Fruit fly (Drosophila melanogaster) whole organism, embryonic: ENCODE data around the gene Tango5.

Experiments used
- Ada2b ChIP-seq: fragments of 200-800 bp; sonication (Bioruptor generic); IDR thresholded peaks from 2 replicates; pipeline ENCODE4 v1.3.6; 2022; ENCODE audit warnings: missing biosample characterization, missing genetic modification characterization
- BEAF-32 ChIP-seq: fragments of 200-800 bp; sonication (Bioruptor generic); optimal IDR thresholded peaks from 3 replicates; lab custom pipeline; 2017; ENCODE audit warnings: missing biosample characterization, missing genetic modification characterization, mild to moderate bottlenecking, moderate library complexity, missing genetic modification reagents
- CG12769 ChIP-seq: fragments of 200-800 bp; sonication (Bioruptor generic); optimal IDR thresholded peaks from 2 replicates; lab custom pipeline; 2019; ENCODE audit warnings: missing biosample characterization, mild to moderate bottlenecking, missing genetic modification characterization, moderate library complexity
- CG14050 ChIP-seq: fragments of 200-800 bp; sonication (Bioruptor generic); IDR thresholded peaks from 3 replicates; pipeline ENCODE4 v1.3.6; 2022; ENCODE audit warnings: missing biosample characterization, missing genetic modification characterization
- CG1529 ChIP-seq: fragments of 200-800 bp; sonication (Bioruptor generic); optimal IDR thresholded peaks from 3 replicates; lab custom pipeline; 2018; ENCODE audit warnings: missing biosample characterization, missing genetic modification characterization
- CG1603 ChIP-seq: fragments of 200-800 bp; sonication (Bioruptor generic); optimal IDR thresholded peaks from 2 replicates; lab custom pipeline; 2019; ENCODE audit warnings: missing biosample characterization, mild to moderate bottlenecking, missing genetic modification characterization, moderate library complexity
- CG16779 ChIP-seq: fragments of 200-800 bp; sonication (Bioruptor generic); IDR thresholded peaks from 2 replicates; pipeline ENCODE4 v1.3.6; 2022; ENCODE audit warnings: missing biosample characterization, missing genetic modification characterization
- CG18476 ChIP-seq: fragments of 200-800 bp; sonication (Bioruptor generic); optimal IDR thresholded peaks from 2 replicates; lab custom pipeline; 2016; ENCODE audit warnings: missing biosample characterization, mild to moderate bottlenecking, missing genetic modification characterization
- CG2120 ChIP-seq: fragments of 200-800 bp; sonication (Bioruptor generic); optimal IDR thresholded peaks from 3 replicates; lab custom pipeline; 2016; ENCODE audit warnings: missing biosample characterization, missing genetic modification characterization
- CG2712 ChIP-seq: fragments of 200-800 bp; optimal IDR thresholded peaks from 3 replicates; lab custom pipeline; 2019; ENCODE audit warnings: missing biosample characterization, mild to moderate bottlenecking, missing genetic modification characterization, moderate library complexity
- CG34422 ChIP-seq: fragments of 200-800 bp; sonication (Bioruptor generic); IDR thresholded peaks from 3 replicates; pipeline ENCODE4 v1.3.6; 2022; ENCODE audit warnings: missing biosample characterization, missing genetic modification characterization
- CG3838 ChIP-seq: fragments of 200-800 bp; sonication (Bioruptor generic); optimal IDR thresholded peaks from 3 replicates; lab custom pipeline; 2016; ENCODE audit warnings: missing biosample characterization, missing genetic modification characterization
- CG5180 ChIP-seq: fragments of 200-800 bp; sonication (Bioruptor generic); optimal IDR thresholded peaks from 3 replicates; lab custom pipeline; 2017; ENCODE audit warnings: missing biosample characterization, missing genetic modification characterization, mild to moderate bottlenecking, moderate library complexity, missing genetic modification reagents
- CG6272 ChIP-seq: fragments of 200-800 bp; sonication (Bioruptor generic); IDR thresholded peaks from 2 replicates; pipeline ENCODE4 v1.3.6; 2022; ENCODE audit warnings: missing biosample characterization, missing genetic modification characterization
- CG6854 ChIP-seq: fragments of 200-800 bp; sonication (Bioruptor generic); optimal IDR thresholded peaks from 3 replicates; lab custom pipeline; 2017; ENCODE audit warnings: missing biosample characterization, mild to moderate bottlenecking, missing genetic modification characterization
- CG7963 ChIP-seq: fragments of 200-800 bp; sonication (Bioruptor generic); IDR thresholded peaks from 3 replicates; pipeline ENCODE4 v1.3.6; 2022; ENCODE audit warnings: missing biosample characterization, missing genetic modification characterization; ENCODE audit not compliant: partially characterized antibody
- Dp ChIP-seq: fragments of 200-800 bp; sonication (Bioruptor generic); optimal IDR thresholded peaks from 2 replicates; lab custom pipeline; 2018; ENCODE audit warnings: missing biosample characterization, mild to moderate bottlenecking, missing genetic modification characterization, moderate library complexity
- Ets65A ChIP-seq: fragments of 200-800 bp; sonication (Bioruptor generic); peaks from one replicate; lab custom pipeline; 2016; ENCODE audit warnings: missing biosample characterization, missing genetic modification characterization
- Gsc ChIP-seq: fragments of 200-800 bp; sonication (Bioruptor generic); IDR thresholded peaks from 2 replicates; pipeline ENCODE4 v1.3.6; 2022; ENCODE audit warnings: missing biosample characterization, missing genetic modification characterization
- MTF-1 ChIP-seq: fragments of 200-800 bp; sonication (Bioruptor generic); optimal IDR thresholded peaks from 2 replicates; lab custom pipeline; 2018; ENCODE audit warnings: missing biosample characterization, mild to moderate bottlenecking, missing genetic modification characterization, borderline replicate concordance
- Mad ChIP-seq: fragments of 200-800 bp; sonication (Bioruptor generic); optimal IDR thresholded peaks from 2 replicates; lab custom pipeline; 2016; ENCODE audit warnings: missing biosample characterization, missing genetic modification characterization
- Med ChIP-seq: fragments of 200-800 bp; sonication (Bioruptor generic); peaks from one replicate; lab custom pipeline; 2016; ENCODE audit warnings: missing biosample characterization, missing genetic modification characterization, mild to moderate bottlenecking, inconsistent platforms, moderate library complexity
- Oli ChIP-seq: fragments of 200-800 bp; sonication (Bioruptor generic); optimal IDR thresholded peaks from 2 replicates; lab custom pipeline; 2018; ENCODE audit warnings: missing biosample characterization, mild to moderate bottlenecking, missing genetic modification characterization, moderate library complexity
- Opbp ChIP-seq: fragments of 200-800 bp; sonication (Bioruptor generic); IDR thresholded peaks from 3 replicates; pipeline ENCODE4 v1.3.6; 2022; ENCODE audit warnings: missing biosample characterization, missing genetic modification characterization; ENCODE audit not compliant: partially characterized antibody
- Side ChIP-seq: fragments of 200-800 bp; sonication (Bioruptor generic); optimal IDR thresholded peaks from 2 replicates; lab custom pipeline; 2016; ENCODE audit warnings: missing biosample characterization, missing genetic modification characterization
- Ssrp ChIP-seq: fragments of 200-800 bp; sonication (Bioruptor generic); optimal IDR thresholded peaks from 2 replicates; lab custom pipeline; 2018; ENCODE audit warnings: missing biosample characterization, mild to moderate bottlenecking, missing genetic modification characterization, moderate library complexity
- Tbp ChIP-seq: fragments of >200 bp; optimal IDR thresholded peaks from 2 replicates; lab custom pipeline; 2018; ENCODE audit warnings: missing biosample characterization, missing genetic modification characterization
- Xrp1 ChIP-seq: fragments of 200-800 bp; sonication (Bioruptor generic); IDR thresholded peaks from 2 replicates; pipeline ENCODE4 v1.3.6; 2022; ENCODE audit warnings: missing biosample characterization, missing genetic modification characterization
- aop ChIP-seq: fragments of 200-800 bp; sonication (Bioruptor generic); IDR thresholded peaks from 2 replicates; pipeline ENCODE4 v1.3.6; 2022; ENCODE audit warnings: missing biosample characterization, missing genetic modification characterization
- bsh ChIP-seq, 2 experiments: fragments of 200-800 bp; sonication (Bioruptor generic); optimal IDR thresholded peaks; 2 replicates each; lab custom pipeline; 2017 to 2018; ENCODE audit warnings: mild to moderate bottlenecking in 2 of 2, missing biosample characterization in 2 of 2, missing genetic modification characterization in 2 of 2, moderate library complexity in 1 of 2
- ci ChIP-seq: fragments of 200-800 bp; sonication (Bioruptor generic); IDR thresholded peaks from 3 replicates; pipeline ENCODE4 v1.3.6; 2022; ENCODE audit warnings: missing biosample characterization, missing genetic modification characterization
- fd96Cb ChIP-seq: fragments of 200-800 bp; sonication (Bioruptor generic); optimal IDR thresholded peaks from 2 replicates; lab custom pipeline; 2018; ENCODE audit warnings: missing biosample characterization, mild to moderate bottlenecking, missing genetic modification characterization, moderate library complexity
- gce ChIP-seq: fragments of 200-800 bp; sonication (Bioruptor generic); IDR thresholded peaks from 3 replicates; pipeline ENCODE4 v1.3.6; 2022; ENCODE audit warnings: missing biosample characterization, missing genetic modification characterization
- gro ChIP-seq: fragments of 200-800 bp; sonication (Bioruptor generic); optimal IDR thresholded peaks from 2 replicates; lab custom pipeline; 2016; ENCODE audit warnings: missing biosample characterization, missing genetic modification characterization
- h ChIP-seq: fragments of >200 bp; optimal IDR thresholded peaks from 2 replicates; lab custom pipeline; 2017
- jing ChIP-seq: fragments of 200-800 bp; sonication (Bioruptor generic); optimal IDR thresholded peaks from 2 replicates; lab custom pipeline; 2018; ENCODE audit warnings: missing biosample characterization, mild to moderate bottlenecking, missing genetic modification characterization
- lov ChIP-seq, 2 experiments: fragments of 200-800 bp in 1 of 2; fragments of >200 bp in 1 of 2; sonication (Bioruptor generic) in 1 of 2; IDR thresholded peaks in 1 of 2; optimal IDR thresholded peaks in 1 of 2; 2 replicates in 1 of 2; 3 replicates in 1 of 2; pipeline versions ENCODE4 v1.3.6 to Lab custom; 2017 to 2022; ENCODE audit warnings: missing biosample characterization in 1 of 2, missing genetic modification characterization in 1 of 2
- mld ChIP-seq: fragments of 200-800 bp; sonication (Bioruptor generic); IDR thresholded peaks from 3 replicates; pipeline ENCODE4 v1.3.6; 2022; ENCODE audit warnings: missing biosample characterization, missing genetic modification characterization; ENCODE audit not compliant: partially characterized antibody
- nerfin-2 ChIP-seq: fragments of 200-800 bp; sonication (Bioruptor generic); IDR thresholded peaks from 2 replicates; pipeline ENCODE4 v1.3.6; 2022; ENCODE audit warnings: missing biosample characterization, missing genetic modification characterization; ENCODE audit not compliant: partially characterized antibody
- nmo ChIP-seq: fragments of 200-800 bp; sonication (Bioruptor generic); optimal IDR thresholded peaks from 2 replicates; lab custom pipeline; 2018; ENCODE audit warnings: missing biosample characterization, mild to moderate bottlenecking, missing genetic modification characterization, moderate library complexity
- odd ChIP-seq: fragments of 200-800 bp; sonication (Bioruptor generic); optimal IDR thresholded peaks from 2 replicates; lab custom pipeline; 2017; ENCODE audit warnings: missing biosample characterization, mild to moderate bottlenecking, missing genetic modification characterization
- org-1 ChIP-seq: fragments of 200-800 bp; sonication (Bioruptor generic); optimal IDR thresholded peaks from 2 replicates; lab custom pipeline; 2017; ENCODE audit warnings: missing biosample characterization, missing genetic modification characterization
- pb ChIP-seq: fragments of 200-800 bp; sonication (Bioruptor generic); optimal IDR thresholded peaks from 3 replicates; lab custom pipeline; 2016; ENCODE audit warnings: missing biosample characterization, missing genetic modification characterization
- pho ChIP-seq: fragments of 200-800 bp; sonication (Bioruptor generic); optimal IDR thresholded peaks from 2 replicates; lab custom pipeline; 2016; ENCODE audit warnings: missing biosample characterization, missing genetic modification characterization
- ro ChIP-seq: fragments of 200-800 bp; sonication (Bioruptor generic); IDR thresholded peaks from 2 replicates; pipeline ENCODE4 v1.3.6; 2022; ENCODE audit warnings: missing biosample characterization, missing genetic modification characterization
- sr ChIP-seq: fragments of 200-800 bp; sonication (Bioruptor generic); IDR thresholded peaks from 3 replicates; pipeline ENCODE4 v1.3.6; 2022; ENCODE audit warnings: missing biosample characterization, missing genetic modification characterization
- twi ChIP-seq: fragments of 200-800 bp; optimal IDR thresholded peaks from 2 replicates; lab custom pipeline; 2019; ENCODE audit warnings: missing biosample characterization, mild to moderate bottlenecking, missing genetic modification characterization, moderate library complexity
- unc-4 ChIP-seq: fragments of 200-800 bp; sonication (Bioruptor generic); IDR thresholded peaks from 2 replicates; pipeline ENCODE4 v1.3.6; 2022; ENCODE audit warnings: missing biosample characterization, missing genetic modification characterization; ENCODE audit not compliant: partially characterized antibody
- yki ChIP-seq: fragments of >200 bp; optimal IDR thresholded peaks from 3 replicates; lab custom pipeline; 2018

Gene Tango5

dm6 chrX:10744773-10745589, 19.2 kb downstream of the Tango5 start, which contains the start of gene stx (continued):
- no peak for TF ChIP-seq pho (GFP tag; lab: Kevin White, UChicago)
- TF ChIP-seq CG12769 = peak; percentile 49
- TF ChIP-seq Tbp (GFP tag; lab: Kevin White, UChicago) = peak; percentile 38
- TF ChIP-seq Gsc (GFP tag; lab: Robert Waterston, UW) = no peak
- TF ChIP-seq CG7963 (GFP tag; lab: Robert Waterston, UW) = peak; percentile 92
- peak; percentile 95 for TF ChIP-seq mld (GFP tag; lab: Robert Waterston, UW)
- peak; percentile 60; the same call in 2 of the 3 replicates for TF ChIP-seq gce (GFP tag; lab: Robert Waterston, UW)
- TF ChIP-seq twi (tag; lab: Kevin White, UChicago) = no peak
- TF ChIP-seq Xrp1 = peak; percentile 44
- TF ChIP-seq bsh (GFP tag; optimal IDR thresholded peaks at IDR 0.05; lab: Kevin White, UChicago) = peak in 1 of 2 experiments; percentile 15
- TF ChIP-seq Oli (tag; lab: Kevin White, UChicago) = no peak
- peak; percentile 96 for TF ChIP-seq Opbp (GFP tag; lab: Robert Waterston, UW)
- peak; percentile 94 for TF ChIP-seq nerfin-2 (GFP tag; lab: Robert Waterston, UW)
- peak; percentile 64 for TF ChIP-seq nmo (GFP tag; lab: Kevin White, UChicago)
- TF ChIP-seq CG2712 = no peak
- no peak for TF ChIP-seq Side (GFP tag; lab: Kevin White, UChicago)
- peak; percentile 12 for TF ChIP-seq odd (GFP tag; lab: Kevin White, UChicago)
- peak; percentile 68 for TF ChIP-seq CG1603 (tag; lab: Kevin White, UChicago)
- peak; percentile 100 for TF ChIP-seq BEAF-32 (GFP tag; lab: Kevin White, UChicago)
- TF ChIP-seq ro (GFP tag; lab: Robert Waterston, UW) = no peak
- TF ChIP-seq lov (optimal IDR thresholded peaks at IDR 0.05; lab: Kevin White, UChicago) = no peak
- TF ChIP-seq lov (GFP tag; IDR thresholded peaks at IDR 0.05; lab: Robert Waterston, UW) = 0 out of 3 replicates have a peak, but pooled peaks have one; percentile 52
- 0 out of 2 replicates have a peak, but pooled peaks have one; percentile 29 for TF ChIP-seq aop (GFP tag; lab: Robert Waterston, UW)
- TF ChIP-seq CG2120 (GFP tag; lab: Kevin White, UChicago) = peak; percentile 3
- no peak for TF ChIP-seq h (lab: Kevin White, UChicago)
- TF ChIP-seq Dp (GFP tag; lab: Kevin White, UChicago) = peak; percentile 48
- TF ChIP-seq CG3838 (GFP tag; lab: Kevin White, UChicago) = no peak
- TF ChIP-seq ci (GFP tag; lab: Robert Waterston, UW) = peak; percentile 79
- TF ChIP-seq org-1 (GFP tag; lab: Kevin White, UChicago) = peak; percentile 5
- peak; percentile 75 for TF ChIP-seq CG34422
- TF ChIP-seq Med (GFP tag; lab: Kevin White, UChicago) = peak; percentile 86
- no peak for TF ChIP-seq Mad (GFP tag; lab: Kevin White, UChicago)
- TF ChIP-seq jing = no peak
- peak; percentile 21 for TF ChIP-seq Ssrp (tag; lab: Kevin White, UChicago)
- TF ChIP-seq CG1529 (GFP tag; lab: Kevin White, UChicago) = peak; percentile 23
- no peak for TF ChIP-seq gro (GFP tag; lab: Kevin White, UChicago)
- TF ChIP-seq yki = no peak
- TF ChIP-seq fd96Cb (tag; lab: Kevin White, UChicago) = no peak
- peak; percentile 81 for TF ChIP-seq CG16779 (GFP tag; lab: Robert Waterston, UW)
- no peak; the same call in 2 of the 3 replicates for TF ChIP-seq CG14050 (GFP tag; lab: Robert Waterston, UW)
- no peak for TF ChIP-seq Ada2b (GFP tag; lab: Robert Waterston, UW)
- TF ChIP-seq CG6854 (GFP tag; lab: Kevin White, UChicago) = peak; percentile 31
- TF ChIP-seq CG5180 (GFP tag; lab: Kevin White, UChicago) = peak; percentile 0
- TF ChIP-seq Ets65A = peak; percentile 66
- no peak for TF ChIP-seq pb
- TF ChIP-seq MTF-1 (GFP tag; lab: Kevin White, UChicago) = peak; percentile 71
- TF ChIP-seq unc-4 (GFP tag; lab: Robert Waterston, UW) = peak; percentile 97
- TF ChIP-seq CG18476 = peak; percentile 18
- TF ChIP-seq sr (GFP tag; lab: Robert Waterston, UW) = peak; percentile 32; the same call in 2 of the 3 replicates
- no peak for TF ChIP-seq CG6272
